Worm (Caenorhabditis elegans) whole organism, late embryonic: ENCODE measurements around the gene W06E11.1.

Source experiments
- C08G9.2 ChIP-seq: sonication (generic microtip); optimal IDR thresholded peaks from 2 replicates; lab custom pipeline; 2016; ENCODE audit warnings: mild to moderate bottlenecking, missing genetic modification characterization, moderate library complexity, missing compliant biosample characterization
- C38D4.7 ChIP-seq: fragments of 200-800 bp; sonication (Bioruptor generic); optimal IDR thresholded peaks from 2 replicates; lab custom pipeline; 2018; ENCODE audit warnings: mild to moderate bottlenecking, missing genetic modification characterization, moderate library complexity, missing compliant biosample characterization
- F13H6.1 ChIP-seq: sonication (generic microtip); optimal IDR thresholded peaks from 2 replicates; lab custom pipeline; 2016; ENCODE audit warnings: missing genetic modification characterization, missing compliant biosample characterization
- K02D7.2 ChIP-seq: sonication (generic microtip); optimal IDR thresholded peaks from 2 replicates; lab custom pipeline; 2017; ENCODE audit warnings: mild to moderate bottlenecking, missing genetic modification characterization, missing compliant biosample characterization
- Y22D7AL.16 ChIP-seq: sonication (generic microtip); optimal IDR thresholded peaks from 2 replicates; lab custom pipeline; 2016; ENCODE audit warnings: missing genetic modification characterization, missing compliant biosample characterization
- ama-1 ChIP-seq: fragments of 150-350 bp; optimal IDR thresholded peaks from 2 replicates; lab custom pipeline; 2014
- ceh-18 ChIP-seq: sonication (generic microtip); optimal IDR thresholded peaks from 2 replicates; lab custom pipeline; 2016; ENCODE audit warnings: missing genetic modification characterization, missing compliant biosample characterization
- ceh-19 ChIP-seq: fragments of 200-800 bp; sonication (Bioruptor generic); optimal IDR thresholded peaks from 2 replicates; lab custom pipeline; 2018; ENCODE audit warnings: mild to moderate bottlenecking, missing genetic modification characterization, missing compliant biosample characterization
- ceh-2 ChIP-seq: sonication (generic microtip); optimal IDR thresholded peaks from 2 replicates; lab custom pipeline; 2016; ENCODE audit warnings: missing genotype, missing genetic modification characterization, missing compliant biosample characterization
- ceh-30 ChIP-seq: fragments of 150-350 bp; optimal IDR thresholded peaks from 2 replicates; lab custom pipeline; 2014; ENCODE audit warnings: missing biosample characterization, missing genetic modification characterization
- ceh-31 ChIP-seq: sonication (generic microtip); optimal IDR thresholded peaks from 2 replicates; lab custom pipeline; 2016; ENCODE audit warnings: missing genetic modification characterization, missing compliant biosample characterization
- ceh-34 ChIP-seq: sonication (generic microtip); optimal IDR thresholded peaks from 2 replicates; lab custom pipeline; 2016; ENCODE audit warnings: mild to moderate bottlenecking, missing genetic modification characterization, missing compliant biosample characterization
- ceh-45 ChIP-seq: fragments of 200-800 bp; sonication (Bioruptor generic); IDR thresholded peaks from 2 replicates; pipeline ENCODE4 v1.3.6; 2022; ENCODE audit warnings: missing genetic modification reagents, missing genetic modification characterization, missing compliant biosample characterization
- ceh-48 ChIP-seq: sonication (generic microtip); optimal IDR thresholded peaks from 2 replicates; lab custom pipeline; 2016; ENCODE audit warnings: missing genetic modification characterization, inconsistent platforms, missing compliant biosample characterization
- ceh-6 ChIP-seq: fragments of 200-800 bp; sonication (Bioruptor generic); optimal IDR thresholded peaks from 2 replicates; lab custom pipeline; 2018; ENCODE audit warnings: mild to moderate bottlenecking, missing genetic modification characterization, missing compliant biosample characterization
- che-1 ChIP-seq: sonication (generic microtip); optimal IDR thresholded peaks from 2 replicates; lab custom pipeline; 2016; ENCODE audit warnings: mild to moderate bottlenecking, missing genetic modification characterization, missing compliant biosample characterization
- dve-1 ChIP-seq: sonication (generic microtip); optimal IDR thresholded peaks from 2 replicates; lab custom pipeline; 2017; ENCODE audit warnings: antibody characterized with exemption, mild to moderate bottlenecking, missing genetic modification characterization, missing compliant biosample characterization
- elt-2 ChIP-seq: sonication (generic microtip); optimal IDR thresholded peaks from 2 replicates; lab custom pipeline; 2016; ENCODE audit warnings: missing genetic modification reagents, missing genetic modification characterization, missing compliant biosample characterization
- eyg-1 ChIP-seq: sonication (generic microtip); optimal IDR thresholded peaks from 2 replicates; lab custom pipeline; 2016; ENCODE audit warnings: missing genotype, missing genetic modification characterization, missing compliant biosample characterization
- fax-1 ChIP-seq: sonication (generic microtip); optimal IDR thresholded peaks from 2 replicates; lab custom pipeline; 2016; ENCODE audit warnings: missing genotype, missing genetic modification characterization, missing compliant biosample characterization
- fkh-6 ChIP-seq: sonication (generic microtip); optimal IDR thresholded peaks from 2 replicates; lab custom pipeline; 2016; ENCODE audit warnings: missing genetic modification characterization, missing compliant biosample characterization
- hlh-15 ChIP-seq: sonication (generic microtip); optimal IDR thresholded peaks from 2 replicates; lab custom pipeline; 2016; ENCODE audit warnings: missing genetic modification characterization, missing compliant biosample characterization
- hlh-30 ChIP-seq: sonication (generic microtip); optimal IDR thresholded peaks from 2 replicates; lab custom pipeline; 2017; ENCODE audit warnings: antibody characterized with exemption, missing genetic modification characterization, missing compliant biosample characterization; ENCODE audit not compliant: insufficient read depth
- hlh-6 ChIP-seq: sonication (generic microtip); optimal IDR thresholded peaks from 2 replicates; lab custom pipeline; 2016; ENCODE audit warnings: missing genotype, missing genetic modification characterization, missing compliant biosample characterization
- hlh-8 ChIP-seq: sonication (generic microtip); optimal IDR thresholded peaks from 2 replicates; lab custom pipeline; 2016; ENCODE audit warnings: missing genotype, missing genetic modification characterization, missing compliant biosample characterization
- lim-6 ChIP-seq: sonication (generic microtip); optimal IDR thresholded peaks from 2 replicates; lab custom pipeline; 2016; ENCODE audit warnings: missing genetic modification characterization, missing compliant biosample characterization
- nfya-1 ChIP-seq: sonication (generic microtip); optimal IDR thresholded peaks from 2 replicates; lab custom pipeline; 2017; ENCODE audit warnings: missing genetic modification characterization, mild to moderate bottlenecking, missing compliant biosample characterization, antibody characterized with exemption, moderate library complexity
- nhr-11 ChIP-seq: fragments of 150-350 bp; optimal IDR thresholded peaks from 2 replicates; lab custom pipeline; 2014; ENCODE audit warnings: missing biosample characterization, missing genetic modification characterization
- nhr-232 ChIP-seq: sonication (generic microtip); optimal IDR thresholded peaks from 2 replicates; lab custom pipeline; 2016; ENCODE audit warnings: missing genetic modification characterization, missing compliant biosample characterization
- odd-2 ChIP-seq: sonication (generic microtip); optimal IDR thresholded peaks from 2 replicates; lab custom pipeline; 2017; ENCODE audit warnings: antibody characterized with exemption, mild to moderate bottlenecking, missing genetic modification characterization, missing compliant biosample characterization
- pat-9 ChIP-seq: fragments of 200-800 bp; sonication (Bioruptor generic); optimal IDR thresholded peaks from 2 replicates; lab custom pipeline; 2018; ENCODE audit warnings: mild to moderate bottlenecking, missing genetic modification characterization, moderate library complexity, missing compliant biosample characterization
- pha-2 ChIP-seq: sonication (generic microtip); optimal IDR thresholded peaks from 2 replicates; lab custom pipeline; 2017; ENCODE audit warnings: mild to moderate bottlenecking, missing genetic modification characterization, missing compliant biosample characterization
- pqm-1 ChIP-seq: sonication (generic microtip); optimal IDR thresholded peaks from 2 replicates; lab custom pipeline; 2016; ENCODE audit warnings: missing genetic modification characterization, missing compliant biosample characterization
- pros-1 ChIP-seq: fragments of 150-350 bp; optimal IDR thresholded peaks from 2 replicates; lab custom pipeline; 2014; ENCODE audit warnings: missing biosample characterization, missing genetic modification reagents, missing genetic modification characterization
- ref-2 ChIP-seq: sonication (generic microtip); optimal IDR thresholded peaks from 2 replicates; lab custom pipeline; 2016; ENCODE audit warnings: missing genetic modification characterization, missing compliant biosample characterization
- rnt-1 ChIP-seq: sonication (generic microtip); optimal IDR thresholded peaks from 2 replicates; lab custom pipeline; 2016; ENCODE audit warnings: missing genetic modification characterization, missing compliant biosample characterization
- sdc-2 ChIP-seq: sonication (generic microtip); optimal IDR thresholded peaks from 2 replicates; lab custom pipeline; 2016; ENCODE audit warnings: missing genotype, missing genetic modification characterization, missing compliant biosample characterization
- sox-2 ChIP-seq: fragments of 200-800 bp; sonication (Bioruptor generic); IDR thresholded peaks from 2 replicates; pipeline ENCODE4 v1.3.6; 2022; ENCODE audit warnings: missing genetic modification reagents, missing genetic modification characterization, missing compliant biosample characterization
- sox-4 ChIP-seq: sonication (generic microtip); optimal IDR thresholded peaks from 2 replicates; lab custom pipeline; 2017; ENCODE audit warnings: mild to moderate bottlenecking, missing genetic modification characterization, inconsistent platforms, missing compliant biosample characterization
- syd-9 ChIP-seq: sonication (generic microtip); optimal IDR thresholded peaks from 2 replicates; lab custom pipeline; 2016; ENCODE audit warnings: mild to moderate bottlenecking, missing genetic modification characterization, moderate library complexity, missing compliant biosample characterization
- tbx-7 ChIP-seq: sonication (generic microtip); optimal IDR thresholded peaks from 2 replicates; lab custom pipeline; 2016; ENCODE audit warnings: missing genotype, missing genetic modification characterization, missing compliant biosample characterization
- ttx-3 ChIP-seq: sonication (generic microtip); optimal IDR thresholded peaks from 2 replicates; lab custom pipeline; 2016; ENCODE audit warnings: missing genetic modification reagents, missing genetic modification characterization, missing compliant biosample characterization
- unc-42 ChIP-seq: sonication (generic microtip); optimal IDR thresholded peaks from 2 replicates; lab custom pipeline; 2016; ENCODE audit warnings: missing genotype, missing genetic modification characterization, missing compliant biosample characterization
- zip-5 ChIP-seq: sonication (generic microtip); optimal IDR thresholded peaks from 2 replicates; lab custom pipeline; 2016; ENCODE audit warnings: missing genetic modification characterization, missing compliant biosample characterization

Gene W06E11.1

ce11 chrIII:634618-635017, 7.2 kb upstream of the W06E11.1 start, which contains the start of gene fem-2:
Gene fem-2 (minus strand): TSS chrIII:634626.
- TF ChIP-seq elt-2: peak; percentile 5
- TF ChIP-seq hlh-6: no peak
- no peak for TF ChIP-seq lim-6 (tag; lab: Kevin White, UChicago)
- no peak for TF ChIP-seq pat-9
- TF ChIP-seq unc-42 (tag; lab: Kevin White, UChicago): peak; percentile 60
- TF ChIP-seq C38D4.7 (GFP tag; lab: Kevin White, UChicago): no peak

- TF ChIP-seq ceh-45 (GFP tag; lab: Robert Waterston, UW): no peak
- no peak for TF ChIP-seq ceh-2 (tag; lab: Kevin White, UChicago)
- no peak for TF ChIP-seq ama-1 (lab: Kevin White, UChicago)
- no peak for TF ChIP-seq zip-5
- no peak for TF ChIP-seq tbx-7
- no peak for TF ChIP-seq eyg-1 (tag; lab: Kevin White, UChicago)
- no peak for TF ChIP-seq nfya-1 (tag; lab: Kevin White, UChicago)
- no peak for TF ChIP-seq lim-6 (tag; lab: Kevin White, UChicago)
- TF ChIP-seq rnt-1 (tag; lab: Kevin White, UChicago): no peak
- TF ChIP-seq ceh-34 (tag; lab: Kevin White, UChicago): no peak
- TF ChIP-seq sdc-2 (tag; lab: Kevin White, UChicago): no peak
- no peak for TF ChIP-seq C38D4.7 (GFP tag; lab: Kevin White, UChicago)
- no peak for TF ChIP-seq odd-2 (tag; lab: Kevin White, UChicago)
- TF ChIP-seq dve-1 (tag; lab: Kevin White, UChicago): no peak
- TF ChIP-seq ref-2 (tag; lab: Kevin White, UChicago): no peak
- no peak for TF ChIP-seq hlh-6
- no peak for TF ChIP-seq ceh-48 (tag; lab: Kevin White, UChicago)
Measured at ce11 chrIII:636067-636466, 5.8 kb upstream of the W06E11.1 start, which contains the start of gene T19C3.7. Gene T19C3.7 (minus strand): TSS chrIII:636167.

ce11 chrIII:638319-638718, 3.5 kb upstream of the W06E11.1 start, which contains the start of gene sbds-1:
Gene sbds-1 (minus strand): TSS chrIII:638419.
- TF ChIP-seq hlh-8 (tag; lab: Kevin White, UChicago): no peak
- no peak for TF ChIP-seq pqm-1 (tag; lab: Kevin White, UChicago)
- TF ChIP-seq ceh-30 (tag; lab: Kevin White, UChicago): no peak
- no peak for TF ChIP-seq ama-1 (lab: Kevin White, UChicago)
- TF ChIP-seq che-1 (tag; lab: Kevin White, UChicago): no peak
- TF ChIP-seq pros-1: no peak
- TF ChIP-seq fkh-6: no peak
- TF ChIP-seq ceh-31 (tag; lab: Kevin White, UChicago): no peak
- TF ChIP-seq pha-2: no peak
- TF ChIP-seq sox-4 (tag; lab: Kevin White, UChicago): no peak
- no peak for TF ChIP-seq C08G9.2
- no peak for TF ChIP-seq elt-2
- no peak for TF ChIP-seq ceh-48 (tag; lab: Kevin White, UChicago)
- TF ChIP-seq dve-1 (tag; lab: Kevin White, UChicago): no peak
- TF ChIP-seq ref-2 (tag; lab: Kevin White, UChicago): no peak

- peak; percentile 56 for TF ChIP-seq ceh-19 (GFP tag; lab: Kevin White, UChicago)
- no peak for TF ChIP-seq ceh-6
- peak; percentile 63 for TF ChIP-seq K02D7.2 (tag; lab: Kevin White, UChicago)
- TF ChIP-seq sox-4 (tag; lab: Kevin White, UChicago): peak; percentile 31
- no peak for TF ChIP-seq hlh-30
- TF ChIP-seq fkh-6: no peak
- TF ChIP-seq pha-2: peak; percentile 85
- TF ChIP-seq nhr-11 (tag; lab: Kevin White, UChicago): no peak
- peak; percentile 66 for TF ChIP-seq unc-42 (tag; lab: Kevin White, UChicago)
- TF ChIP-seq ttx-3 (tag; lab: Kevin White, UChicago): peak; percentile 58
- TF ChIP-seq ceh-48 (tag; lab: Kevin White, UChicago): peak; percentile 98
- TF ChIP-seq fax-1: peak; percentile 93
- TF ChIP-seq rnt-1 (tag; lab: Kevin White, UChicago): peak; percentile 35
- TF ChIP-seq che-1 (tag; lab: Kevin White, UChicago): peak; percentile 24
- peak; percentile 89 for TF ChIP-seq ceh-2 (tag; lab: Kevin White, UChicago)
- TF ChIP-seq syd-9 (tag; lab: Kevin White, UChicago): no peak
- TF ChIP-seq ref-2 (tag; lab: Kevin White, UChicago): peak; percentile 95
- TF ChIP-seq hlh-15 (tag; lab: Kevin White, UChicago): peak; percentile 87
- TF ChIP-seq ceh-18 (tag; lab: Kevin White, UChicago): peak; percentile 59
- TF ChIP-seq sox-2 (GFP tag; lab: Robert Waterston, UW): no peak
- TF ChIP-seq Y22D7AL.16 (tag; lab: Kevin White, UChicago): peak; percentile 51
- no peak for TF ChIP-seq ama-1 (lab: Kevin White, UChicago)
- TF ChIP-seq C38D4.7 (GFP tag; lab: Kevin White, UChicago): peak; percentile 53
- peak; percentile 95 for TF ChIP-seq ceh-31 (tag; lab: Kevin White, UChicago)
- TF ChIP-seq hlh-6: no peak
- peak; percentile 75 for TF ChIP-seq F13H6.1 (tag; lab: Kevin White, UChicago)
- TF ChIP-seq nfya-1 (tag; lab: Kevin White, UChicago): peak; percentile 19
- no peak for TF ChIP-seq nhr-232 (tag; lab: Kevin White, UChicago)
Measured at ce11 chrIII:640198-640803, 1.6 kb upstream of the W06E11.1 start, which contains the start of the genes tag-266 and tag-267. Gene tag-266 (minus strand): TSS chrIII:640226. Gene tag-267 (plus strand): TSS chrIII:640790.
